Comparison of ENCODE assay signal across 1 worm cellular context in genomic region chrX:6536701-6537279, ce11.
A peak's percentile ranks its signal among the peaks of the same experiment; 100 is the strongest.
TF ChIP-seq lines count a peak whose summit lies in the region.

Gene ilys-5, minus strand, starts transcription at chrX:6536840.

TF ChIP-seq in whole organism, L4 larva, 104 proteins besides CTCF, POLR2A, EP300 and RAD21 (continued from another document):
- TF ChIP-seq lin-1 (GFP tag; IDR thresholded peaks at IDR 0.05; lab: Robert Waterston, UW) (no peak), php-3 (GFP tag; IDR thresholded peaks at IDR 0.05; lab: Robert Waterston, UW) (0 out of 2 replicates have a peak, but pooled peaks have one; percentile 13), madf-9 (GFP tag; conservative IDR thresholded peaks at IDR 0.05; lab: Robert Waterston, UW) (no peak)
